Worm (Caenorhabditis elegans) whole organism, midembryonic: Measurements from ENCODE around the gene F53C3.11.
A peak's percentile ranks its signal among the peaks of the same experiment; 100 is the strongest.

Source experiments
- T22C8.4 ChIP-seq: fragments of 200-800 bp; sonication (Bioruptor generic); IDR thresholded peaks from 2 replicates; pipeline ENCODE4 v1.3.6; 2022; ENCODE audit warnings: missing genetic modification characterization, missing compliant biosample characterization
- cog-1 ChIP-seq: sonication (generic microtip); optimal IDR thresholded peaks from 2 replicates; lab custom pipeline; 2016; ENCODE audit warnings: missing genetic modification characterization, missing compliant biosample characterization
- flt-1 ChIP-seq: fragments of 200-800 bp; sonication (Bioruptor generic); IDR thresholded peaks from 2 replicates; pipeline ENCODE4 v1.3.6; 2022; ENCODE audit warnings: missing genetic modification characterization, missing compliant biosample characterization
- klf-2 ChIP-seq: fragments of 200-800 bp; sonication (Bioruptor generic); conservative IDR thresholded peaks from 2 replicates; pipeline ENCODE4 v1.3.6; 2022; ENCODE audit warnings: missing genetic modification reagents, missing genetic modification characterization, missing compliant biosample characterization
- med-1 ChIP-seq: sonication (generic microtip); optimal IDR thresholded peaks from 2 replicates; lab custom pipeline; 2017; ENCODE audit warnings: missing genetic modification characterization, mild to moderate bottlenecking, missing compliant biosample characterization, antibody characterized with exemption, missing genetic modification reagents; ENCODE audit not compliant: insufficient read depth
- ref-1 ChIP-seq: fragments of 200-800 bp; sonication (Bioruptor generic); conservative IDR thresholded peaks from 2 replicates; pipeline ENCODE4 v1.3.6; 2022; ENCODE audit warnings: missing genetic modification reagents, missing genetic modification characterization, missing compliant biosample characterization
- ztf-23 ChIP-seq: fragments of 200-800 bp; sonication (Bioruptor generic); IDR thresholded peaks from 2 replicates; pipeline ENCODE4 v1.3.6; 2022; ENCODE audit warnings: missing genetic modification reagents, missing genetic modification characterization, missing compliant biosample characterization
- ztf-29 ChIP-seq: fragments of 200-800 bp; sonication (Bioruptor generic); IDR thresholded peaks from 2 replicates; pipeline ENCODE4 v1.3.6; 2022; ENCODE audit warnings: missing genetic modification reagents, missing genetic modification characterization, missing compliant biosample characterization

ce11 chrII:3913673-3914072, 7.2 kb upstream of the F53C3.11 start:
- peak; percentile 33; the same call in 1 of the 2 replicates for TF ChIP-seq T22C8.4 (GFP tag; lab: Robert Waterston, UW)
- no peak for TF ChIP-seq ref-1 (GFP tag; lab: Robert Waterston, UW)
- TF ChIP-seq flt-1 (GFP tag; lab: Robert Waterston, UW): no peak
- no peak for TF ChIP-seq cog-1 (tag; lab: Kevin White, UChicago)
- no peak for TF ChIP-seq klf-2 (GFP tag; lab: Robert Waterston, UW)
- no peak for TF ChIP-seq ztf-23 (GFP tag; lab: Robert Waterston, UW)
- no peak for TF ChIP-seq med-1 (GFP tag; lab: Kevin White, UChicago)
- no peak for TF ChIP-seq ztf-29 (GFP tag; lab: Robert Waterston, UW)
